Worm (Caenorhabditis elegans) whole organism, late embryonic: Measurements from ENCODE around the gene nhr-241.

Experiments
- C08G9.2 ChIP-seq: sonication (generic microtip); optimal IDR thresholded peaks from 2 replicates; lab custom pipeline; 2016; ENCODE audit warnings: mild to moderate bottlenecking, missing genetic modification characterization, moderate library complexity, missing compliant biosample characterization
- C38D4.7 ChIP-seq: fragments of 200-800 bp; sonication (Bioruptor generic); optimal IDR thresholded peaks from 2 replicates; lab custom pipeline; 2018; ENCODE audit warnings: mild to moderate bottlenecking, missing genetic modification characterization, moderate library complexity, missing compliant biosample characterization
- F13H6.1 ChIP-seq: sonication (generic microtip); optimal IDR thresholded peaks from 2 replicates; lab custom pipeline; 2016; ENCODE audit warnings: missing genetic modification characterization, missing compliant biosample characterization
- K02D7.2 ChIP-seq: sonication (generic microtip); optimal IDR thresholded peaks from 2 replicates; lab custom pipeline; 2017; ENCODE audit warnings: mild to moderate bottlenecking, missing genetic modification characterization, missing compliant biosample characterization
- K09A11.1 ChIP-seq: sonication (generic microtip); optimal IDR thresholded peaks from 2 replicates; lab custom pipeline; 2017; ENCODE audit warnings: antibody characterized with exemption, mild to moderate bottlenecking, missing genetic modification characterization, missing compliant biosample characterization; ENCODE audit not compliant: insufficient read depth
- T23F11.4 ChIP-seq: fragments of 200-800 bp; sonication (Bioruptor generic); optimal IDR thresholded peaks from 2 replicates; lab custom pipeline; 2018; ENCODE audit warnings: mild to moderate bottlenecking, missing genetic modification characterization, missing compliant biosample characterization
- Y22D7AL.16 ChIP-seq: sonication (generic microtip); optimal IDR thresholded peaks from 2 replicates; lab custom pipeline; 2016; ENCODE audit warnings: missing genetic modification characterization, missing compliant biosample characterization
- ahr-1 ChIP-seq: sonication (generic microtip); optimal IDR thresholded peaks from 2 replicates; lab custom pipeline; 2016; ENCODE audit warnings: missing genetic modification characterization, missing compliant biosample characterization
- ama-1 ChIP-seq: fragments of 150-350 bp; optimal IDR thresholded peaks from 2 replicates; lab custom pipeline; 2014
- ceh-14 ChIP-seq: sonication (generic microtip); optimal IDR thresholded peaks from 2 replicates; lab custom pipeline; 2016; ENCODE audit warnings: missing genotype, missing genetic modification characterization, missing compliant biosample characterization
- ceh-19 ChIP-seq: fragments of 200-800 bp; sonication (Bioruptor generic); optimal IDR thresholded peaks from 2 replicates; lab custom pipeline; 2018; ENCODE audit warnings: mild to moderate bottlenecking, missing genetic modification characterization, missing compliant biosample characterization
- ceh-2 ChIP-seq: sonication (generic microtip); optimal IDR thresholded peaks from 2 replicates; lab custom pipeline; 2016; ENCODE audit warnings: missing genotype, missing genetic modification characterization, missing compliant biosample characterization
- ceh-22 ChIP-seq: sonication (generic microtip); optimal IDR thresholded peaks from 2 replicates; lab custom pipeline; 2017; ENCODE audit warnings: missing biosample characterization, missing genetic modification characterization
- ceh-30 ChIP-seq: fragments of 150-350 bp; optimal IDR thresholded peaks from 2 replicates; lab custom pipeline; 2014; ENCODE audit warnings: missing biosample characterization, missing genetic modification characterization
- ceh-31 ChIP-seq: sonication (generic microtip); optimal IDR thresholded peaks from 2 replicates; lab custom pipeline; 2016; ENCODE audit warnings: missing genetic modification characterization, missing compliant biosample characterization
- ceh-34 ChIP-seq: sonication (generic microtip); optimal IDR thresholded peaks from 2 replicates; lab custom pipeline; 2016; ENCODE audit warnings: mild to moderate bottlenecking, missing genetic modification characterization, missing compliant biosample characterization
- ceh-45 ChIP-seq: fragments of 200-800 bp; sonication (Bioruptor generic); IDR thresholded peaks from 2 replicates; pipeline ENCODE4 v1.3.6; 2022; ENCODE audit warnings: missing genetic modification reagents, missing genetic modification characterization, missing compliant biosample characterization
- ceh-48 ChIP-seq: sonication (generic microtip); optimal IDR thresholded peaks from 2 replicates; lab custom pipeline; 2016; ENCODE audit warnings: missing genetic modification characterization, inconsistent platforms, missing compliant biosample characterization
- che-1 ChIP-seq: sonication (generic microtip); optimal IDR thresholded peaks from 2 replicates; lab custom pipeline; 2016; ENCODE audit warnings: mild to moderate bottlenecking, missing genetic modification characterization, missing compliant biosample characterization
- dmd-4 ChIP-seq: sonication (generic microtip); optimal IDR thresholded peaks from 2 replicates; lab custom pipeline; 2016; ENCODE audit warnings: borderline replicate concordance, missing genetic modification characterization, missing compliant biosample characterization
- dve-1 ChIP-seq: sonication (generic microtip); optimal IDR thresholded peaks from 2 replicates; lab custom pipeline; 2017; ENCODE audit warnings: antibody characterized with exemption, mild to moderate bottlenecking, missing genetic modification characterization, missing compliant biosample characterization
- ets-4 ChIP-seq: sonication (generic microtip); optimal IDR thresholded peaks from 2 replicates; lab custom pipeline; 2016; ENCODE audit warnings: missing genetic modification characterization, missing compliant biosample characterization
- eyg-1 ChIP-seq: sonication (generic microtip); optimal IDR thresholded peaks from 2 replicates; lab custom pipeline; 2016; ENCODE audit warnings: missing genotype, missing genetic modification characterization, missing compliant biosample characterization
- fax-1 ChIP-seq: sonication (generic microtip); optimal IDR thresholded peaks from 2 replicates; lab custom pipeline; 2016; ENCODE audit warnings: missing genotype, missing genetic modification characterization, missing compliant biosample characterization
- gmeb-2 ChIP-seq: sonication (generic microtip); optimal IDR thresholded peaks from 2 replicates; lab custom pipeline; 2016; ENCODE audit warnings: missing genetic modification characterization, inconsistent platforms, missing compliant biosample characterization
- hlh-13 ChIP-seq: fragments of 200-800 bp; sonication (Bioruptor generic); optimal IDR thresholded peaks from 2 replicates; lab custom pipeline; 2018; ENCODE audit warnings: mild to moderate bottlenecking, missing genetic modification characterization, missing compliant biosample characterization
- hlh-30 ChIP-seq: sonication (generic microtip); optimal IDR thresholded peaks from 2 replicates; lab custom pipeline; 2017; ENCODE audit warnings: antibody characterized with exemption, missing genetic modification characterization, missing compliant biosample characterization; ENCODE audit not compliant: insufficient read depth
- hlh-6 ChIP-seq: sonication (generic microtip); optimal IDR thresholded peaks from 2 replicates; lab custom pipeline; 2016; ENCODE audit warnings: missing genotype, missing genetic modification characterization, missing compliant biosample characterization
- hlh-8 ChIP-seq: sonication (generic microtip); optimal IDR thresholded peaks from 2 replicates; lab custom pipeline; 2016; ENCODE audit warnings: missing genotype, missing genetic modification characterization, missing compliant biosample characterization
- lim-6 ChIP-seq: sonication (generic microtip); optimal IDR thresholded peaks from 2 replicates; lab custom pipeline; 2016; ENCODE audit warnings: missing genetic modification characterization, missing compliant biosample characterization
- lin-11 ChIP-seq: fragments of 200-800 bp; sonication (Bioruptor generic); optimal IDR thresholded peaks from 2 replicates; lab custom pipeline; 2018; ENCODE audit warnings: mild to moderate bottlenecking, missing genetic modification characterization, missing compliant biosample characterization
- madf-2 ChIP-seq: sonication (generic microtip); optimal IDR thresholded peaks from 2 replicates; lab custom pipeline; 2017; ENCODE audit warnings: missing genetic modification characterization, missing compliant biosample characterization
- mec-3 ChIP-seq: sonication (generic microtip); optimal IDR thresholded peaks from 2 replicates; lab custom pipeline; 2016; ENCODE audit warnings: borderline replicate concordance, missing genetic modification characterization, missing compliant biosample characterization
- nfya-1 ChIP-seq: sonication (generic microtip); optimal IDR thresholded peaks from 2 replicates; lab custom pipeline; 2017; ENCODE audit warnings: missing genetic modification characterization, mild to moderate bottlenecking, missing compliant biosample characterization, antibody characterized with exemption, moderate library complexity
- nhr-11 ChIP-seq: fragments of 150-350 bp; optimal IDR thresholded peaks from 2 replicates; lab custom pipeline; 2014; ENCODE audit warnings: missing biosample characterization, missing genetic modification characterization
- nhr-232 ChIP-seq: sonication (generic microtip); optimal IDR thresholded peaks from 2 replicates; lab custom pipeline; 2016; ENCODE audit warnings: missing genetic modification characterization, missing compliant biosample characterization
- npax-4 ChIP-seq: sonication (generic microtip); optimal IDR thresholded peaks from 2 replicates; lab custom pipeline; 2016; ENCODE audit warnings: missing genetic modification characterization, missing compliant biosample characterization
- pag-3 ChIP-seq: sonication (generic microtip); optimal IDR thresholded peaks from 2 replicates; lab custom pipeline; 2016; ENCODE audit warnings: missing compliant biosample characterization, missing genetic modification characterization, borderline replicate concordance
- pat-9 ChIP-seq: fragments of 200-800 bp; sonication (Bioruptor generic); optimal IDR thresholded peaks from 2 replicates; lab custom pipeline; 2018; ENCODE audit warnings: mild to moderate bottlenecking, missing genetic modification characterization, moderate library complexity, missing compliant biosample characterization
- pax-1 ChIP-seq: fragments of 150-350 bp; optimal IDR thresholded peaks from 2 replicates; lab custom pipeline; 2014; ENCODE audit warnings: missing biosample characterization, missing genetic modification characterization
- pha-2 ChIP-seq: sonication (generic microtip); optimal IDR thresholded peaks from 2 replicates; lab custom pipeline; 2017; ENCODE audit warnings: mild to moderate bottlenecking, missing genetic modification characterization, missing compliant biosample characterization
- pha-4 ChIP-seq: fragments of 150-350 bp; optimal IDR thresholded peaks from 2 replicates; lab custom pipeline; 2018; ENCODE audit warnings: missing biosample characterization, missing genetic modification reagents, missing genetic modification characterization
- ref-2 ChIP-seq: sonication (generic microtip); optimal IDR thresholded peaks from 2 replicates; lab custom pipeline; 2016; ENCODE audit warnings: missing genetic modification characterization, missing compliant biosample characterization
- rnt-1 ChIP-seq: sonication (generic microtip); optimal IDR thresholded peaks from 2 replicates; lab custom pipeline; 2016; ENCODE audit warnings: missing genetic modification characterization, missing compliant biosample characterization
- sdc-2 ChIP-seq: sonication (generic microtip); optimal IDR thresholded peaks from 2 replicates; lab custom pipeline; 2016; ENCODE audit warnings: missing genotype, missing genetic modification characterization, missing compliant biosample characterization
- syd-9 ChIP-seq: sonication (generic microtip); optimal IDR thresholded peaks from 2 replicates; lab custom pipeline; 2016; ENCODE audit warnings: mild to moderate bottlenecking, missing genetic modification characterization, moderate library complexity, missing compliant biosample characterization
- tbx-7 ChIP-seq: sonication (generic microtip); optimal IDR thresholded peaks from 2 replicates; lab custom pipeline; 2016; ENCODE audit warnings: missing genotype, missing genetic modification characterization, missing compliant biosample characterization
- ttx-3 ChIP-seq: sonication (generic microtip); optimal IDR thresholded peaks from 2 replicates; lab custom pipeline; 2016; ENCODE audit warnings: missing genetic modification reagents, missing genetic modification characterization, missing compliant biosample characterization
- unc-3 ChIP-seq, 2 experiments: fragments of 200-800 bp in 1 of 2; sonication (Bioruptor generic) in 1 of 2; sonication (generic microtip) in 1 of 2; conservative IDR thresholded peaks in 1 of 2; optimal IDR thresholded peaks in 1 of 2; 2 replicates each; pipeline versions ENCODE4 v1.3.6 to Lab custom; 2016 to 2022; ENCODE audit warnings: missing compliant biosample characterization in 2 of 2, missing genetic modification characterization in 2 of 2, missing genetic modification reagents in 1 of 2
- unc-55 ChIP-seq: sonication (generic microtip); optimal IDR thresholded peaks from 2 replicates; lab custom pipeline; 2017; ENCODE audit warnings: missing biosample characterization, missing genetic modification reagents, missing genetic modification characterization
- zip-5 ChIP-seq: sonication (generic microtip); optimal IDR thresholded peaks from 2 replicates; lab custom pipeline; 2016; ENCODE audit warnings: missing genetic modification characterization, missing compliant biosample characterization
- ztf-16 ChIP-seq: sonication (generic microtip); optimal IDR thresholded peaks from 2 replicates; lab custom pipeline; 2017; ENCODE audit warnings: missing genetic modification characterization, missing compliant biosample characterization

The nhr-241 gene

ce11 chrV:18710045-18710490 lies 10.8 kb downstream of the nhr-241 start:
- TF ChIP-seq pag-3 (tag; lab: Kevin White, UChicago) (no peak), mec-3 (tag; lab: Kevin White, UChicago) (no peak), ref-2 (tag; lab: Kevin White, UChicago) (peak; percentile 45), fax-1 (tag; lab: Kevin White, UChicago) (no peak), ceh-34 (no peak), gmeb-2 (tag; lab: Kevin White, UChicago) (no peak), hlh-8 (tag; lab: Kevin White, UChicago) (no peak), ceh-48 (tag; lab: Kevin White, UChicago) (no peak), ets-4 (no peak), madf-2 (tag; lab: Kevin White, UChicago) (no peak), ceh-45 (GFP tag; lab: Robert Waterston, UW) (no peak), dve-1 (tag; lab: Kevin White, UChicago) (no peak), sdc-2 (tag; lab: Kevin White, UChicago) (no peak), rnt-1 (tag; lab: Kevin White, UChicago) (no peak), ahr-1 (tag; lab: Kevin White, UChicago) (no peak), nhr-11 (tag; lab: Kevin White, UChicago) (no peak), K02D7.2 (no peak), pha-4 (no peak), pax-1 (tag; lab: Kevin White, UChicago) (no peak), pha-2 (tag; lab: Kevin White, UChicago) (no peak), ama-1 (lab: Kevin White, UChicago) (no peak), zip-5 (tag; lab: Kevin White, UChicago) (peak; percentile 14), unc-55 (GFP tag; lab: Kevin White, UChicago) (no peak), nhr-232 (tag; lab: Kevin White, UChicago) (no peak), C38D4.7 (GFP tag; lab: Kevin White, UChicago) (no peak), unc-3 (GFP tag; conservative IDR thresholded peaks at IDR 0.05; lab: Robert Waterston, UW) (no peak), unc-3 (tag; optimal IDR thresholded peaks at IDR 0.05; lab: Kevin White, UChicago) (peak; percentile 9), ceh-14 (no peak), hlh-6 (tag; lab: Kevin White, UChicago) (no peak), npax-4 (tag; lab: Kevin White, UChicago) (no peak), hlh-30 (no peak), ztf-16 (tag; lab: Kevin White, UChicago) (no peak), ttx-3 (tag; lab: Kevin White, UChicago) (no peak), pat-9 (no peak), dmd-4 (peak; percentile 69), che-1 (tag; lab: Kevin White, UChicago) (no peak), Y22D7AL.16 (tag; lab: Kevin White, UChicago) (no peak), lin-11 (tag; lab: Kevin White, UChicago) (no peak), ceh-31 (tag; lab: Kevin White, UChicago) (peak; percentile 39), nfya-1 (tag; lab: Kevin White, UChicago) (peak; percentile 58), ceh-30 (tag; lab: Kevin White, UChicago) (no peak), eyg-1 (tag; lab: Kevin White, UChicago) (no peak), T23F11.4 (GFP tag; lab: Kevin White, UChicago) (no peak), F13H6.1 (tag; lab: Kevin White, UChicago) (no peak), ceh-2 (tag; lab: Kevin White, UChicago) (no peak), tbx-7 (tag; lab: Kevin White, UChicago) (no peak), hlh-13 (GFP tag; lab: Kevin White, UChicago) (no peak), ceh-22 (tag; lab: Kevin White, UChicago) (no peak), lim-6 (tag; lab: Kevin White, UChicago) (no peak), K09A11.1 (peak; percentile 16), ceh-19 (GFP tag; lab: Kevin White, UChicago) (peak; percentile 12), C08G9.2 (tag; lab: Kevin White, UChicago) (no peak), syd-9 (peak; percentile 7)
